Fruit fly (Drosophila melanogaster): ENCODE results near the gene Myo31DF.

- TF ChIP-seq EcR (GFP tag; optimal IDR thresholded peaks at IDR 0.05) (peak; percentile 25), gl (tag; optimal IDR thresholded peaks at IDR 0.05) (peak; percentile 77), Ets98B (GFP tag; IDR thresholded peaks at IDR 0.05) (peak; percentile 83), CG34367 (tag; optimal IDR thresholded peaks at IDR 0.05) (peak; percentile 84), CG12605 (GFP tag; IDR thresholded peaks at IDR 0.05) (peak; percentile 69; the same call in 1 of the 2 replicates), CG8159 (tag; optimal IDR thresholded peaks at IDR 0.05) (peak; percentile 89), CG32121 (GFP tag; IDR thresholded peaks at IDR 0.05) (peak; percentile 74), CG13204 (GFP tag; optimal IDR thresholded peaks at IDR 0.05) (peak; percentile 38), CG14655 (GFP tag; optimal IDR thresholded peaks at IDR 0.05) (peak; percentile 78), fd96Ca (GFP tag; IDR thresholded peaks at IDR 0.05) (peak; percentile 59; the same call in 2 of the 3 replicates)
These were observed 12.6 kb upstream of the Myo31DF start for dm6 chr2L:10519225-10519624.
